Fruit fly (Drosophila melanogaster): Measurements from ENCODE around the gene CG33288.

DNA sequence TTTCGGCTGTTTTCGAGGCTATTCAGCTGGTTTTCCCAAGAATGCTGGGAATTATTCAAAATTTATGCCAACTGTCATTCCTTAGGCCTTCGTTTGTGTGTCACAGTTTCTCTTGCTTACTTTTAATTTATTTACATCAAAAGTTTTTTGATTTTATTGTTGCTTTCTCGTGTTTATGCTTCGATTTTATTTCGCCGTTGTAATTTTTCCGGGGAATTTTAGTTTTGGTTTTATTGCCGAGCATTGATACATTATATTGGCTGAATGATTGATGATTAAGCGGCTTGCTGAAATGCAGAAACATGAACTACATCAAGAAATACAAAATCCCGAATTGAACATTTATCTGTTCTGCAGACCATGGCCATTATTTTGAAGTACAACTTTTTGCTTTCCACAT lies 29.4 kb upstream of the CG33288 start:
- TF ChIP-seq CG4496 (GFP tag; IDR thresholded peaks at IDR 0.05) (no peak), D1 (tag; optimal IDR thresholded peaks at IDR 0.05) (no peak), fd96Ca (GFP tag; IDR thresholded peaks at IDR 0.05) (no peak), rn (GFP tag; IDR thresholded peaks at IDR 0.05) (no peak), CG15710 (tag; optimal IDR thresholded peaks at IDR 0.05) (no peak)
